Fruit fly (Drosophila melanogaster) whole organism, pupa: ENCODE results near the gene kirre.

Source experiments
- CG10348 ChIP-seq: fragments of 200-800 bp; sonication (Bioruptor generic); IDR thresholded peaks from 2 replicates; pipeline ENCODE4 v1.3.6; 2022; ENCODE audit warnings: missing biosample characterization, missing genetic modification characterization
- CG12605 ChIP-seq: fragments of 200-800 bp; sonication (Bioruptor generic); IDR thresholded peaks from 2 replicates; pipeline ENCODE4 v1.3.6; 2022; ENCODE audit warnings: missing biosample characterization, missing genetic modification characterization
- CG13204 ChIP-seq: fragments of 200-800 bp; sonication (Bioruptor generic); optimal IDR thresholded peaks from 2 replicates; lab custom pipeline; 2018; ENCODE audit warnings: missing biosample characterization, mild to moderate bottlenecking, missing genetic modification characterization, moderate library complexity
- CG14655 ChIP-seq: fragments of 200-800 bp; sonication (Bioruptor generic); optimal IDR thresholded peaks from 3 replicates; lab custom pipeline; 2017; ENCODE audit warnings: mild to moderate bottlenecking, missing biosample characterization, missing genetic modification reagents, missing genetic modification characterization
- CG15710 ChIP-seq: fragments of 200-800 bp; sonication (Bioruptor generic); optimal IDR thresholded peaks from 2 replicates; lab custom pipeline; 2018; ENCODE audit warnings: missing biosample characterization, mild to moderate bottlenecking, missing genetic modification characterization, moderate library complexity
- CG17806 ChIP-seq: fragments of 200-800 bp; sonication (Bioruptor generic); optimal IDR thresholded peaks from 2 replicates; lab custom pipeline; 2018; ENCODE audit warnings: missing biosample characterization, mild to moderate bottlenecking, missing genetic modification characterization, moderate library complexity
- CG32121 ChIP-seq: fragments of 200-800 bp; sonication (Bioruptor generic); IDR thresholded peaks from 2 replicates; pipeline ENCODE4 v1.3.6; 2022; ENCODE audit warnings: missing biosample characterization, missing genetic modification characterization
- CG34367 ChIP-seq: fragments of 200-800 bp; sonication (Bioruptor generic); optimal IDR thresholded peaks from 2 replicates; lab custom pipeline; 2018; ENCODE audit warnings: missing biosample characterization, mild to moderate bottlenecking, missing genetic modification characterization
- CG4496 ChIP-seq: fragments of 200-800 bp; sonication (Bioruptor generic); IDR thresholded peaks from 3 replicates; pipeline ENCODE4 v1.3.6; 2022; ENCODE audit warnings: missing biosample characterization, missing genetic modification characterization
- CG8159 ChIP-seq: fragments of 200-800 bp; sonication (Bioruptor generic); optimal IDR thresholded peaks from 3 replicates; lab custom pipeline; 2018; ENCODE audit warnings: missing biosample characterization, mild to moderate bottlenecking, missing genetic modification characterization, moderate library complexity
- CG8301 ChIP-seq: fragments of 200-800 bp; sonication (Bioruptor generic); optimal IDR thresholded peaks from 2 replicates; lab custom pipeline; 2018; ENCODE audit warnings: missing biosample characterization, mild to moderate bottlenecking, missing genetic modification characterization
- CG9948 ChIP-seq: fragments of 200-800 bp; sonication (Bioruptor generic); optimal IDR thresholded peaks from 2 replicates; lab custom pipeline; 2018; ENCODE audit warnings: missing biosample characterization, mild to moderate bottlenecking, missing genetic modification characterization, moderate library complexity
- D1 ChIP-seq: fragments of 200-800 bp; sonication (Bioruptor generic); optimal IDR thresholded peaks from 2 replicates; lab custom pipeline; 2018; ENCODE audit warnings: missing biosample characterization, mild to moderate bottlenecking, missing genetic modification characterization, moderate library complexity
- EcR ChIP-seq: fragments of 200-800 bp; sonication (Bioruptor generic); optimal IDR thresholded peaks from 3 replicates; lab custom pipeline; 2019; ENCODE audit warnings: missing biosample characterization, missing genetic modification characterization, mild to moderate bottlenecking, moderate library complexity, missing genetic modification reagents
- Ets98B ChIP-seq: fragments of 200-800 bp; sonication (Bioruptor generic); IDR thresholded peaks from 2 replicates; pipeline ENCODE4 v1.3.6; 2022; ENCODE audit warnings: missing biosample characterization, missing genetic modification characterization
- Pif1A ChIP-seq: fragments of 200-800 bp; sonication (Bioruptor generic); optimal IDR thresholded peaks from 3 replicates; lab custom pipeline; 2016; ENCODE audit warnings: missing biosample characterization, missing genetic modification characterization
- Pif1B ChIP-seq: fragments of 200-800 bp; sonication (Bioruptor generic); optimal IDR thresholded peaks from 3 replicates; lab custom pipeline; 2016; ENCODE audit warnings: missing biosample characterization, missing genetic modification characterization
- Snoo ChIP-seq: fragments of 200-800 bp; sonication (Bioruptor generic); optimal IDR thresholded peaks from 3 replicates; lab custom pipeline; 2017; ENCODE audit warnings: missing biosample characterization, mild to moderate bottlenecking, missing genetic modification characterization, inconsistent platforms
- fd96Ca ChIP-seq: fragments of 200-800 bp; sonication (Bioruptor generic); IDR thresholded peaks from 3 replicates; pipeline ENCODE4 v1.3.6; 2022; ENCODE audit warnings: missing biosample characterization, missing genetic modification characterization
- gl ChIP-seq: fragments of 200-800 bp; sonication (Bioruptor generic); optimal IDR thresholded peaks from 2 replicates; lab custom pipeline; 2018; ENCODE audit warnings: missing biosample characterization, mild to moderate bottlenecking, missing genetic modification characterization
- rn ChIP-seq: fragments of 200-800 bp; sonication (Bioruptor generic); IDR thresholded peaks from 2 replicates; pipeline ENCODE4 v1.3.6; 2022; ENCODE audit warnings: missing biosample characterization, missing genetic modification characterization

kirre gene

dm6 chrX:2802998-2803397, 62.8 kb downstream of the kirre start:
- no peak for TF ChIP-seq rn
- no peak for TF ChIP-seq CG32121 (GFP tag; lab: Robert Waterston, UW)
- no peak for TF ChIP-seq CG12605 (GFP tag; lab: Robert Waterston, UW)
- TF ChIP-seq CG8159 (tag; lab: Kevin White, UChicago), result no peak
- TF ChIP-seq fd96Ca (GFP tag; lab: Robert Waterston, UW), result no peak
- no peak for TF ChIP-seq CG4496 (GFP tag; lab: Robert Waterston, UW)
- no peak for TF ChIP-seq CG13204 (GFP tag; lab: Kevin White, UChicago)
- no peak for TF ChIP-seq CG17806 (tag; lab: Kevin White, UChicago)
- no peak for TF ChIP-seq CG34367 (tag; lab: Kevin White, UChicago)
- TF ChIP-seq Pif1B (GFP tag; lab: Kevin White, UChicago), result no peak
- no peak for TF ChIP-seq Pif1A (GFP tag; lab: Kevin White, UChicago)
- TF ChIP-seq CG8301 (tag; lab: Kevin White, UChicago), result no peak
- TF ChIP-seq gl (tag; lab: Kevin White, UChicago), result no peak
- no peak for TF ChIP-seq CG14655 (GFP tag; lab: Kevin White, UChicago)

DNA sequence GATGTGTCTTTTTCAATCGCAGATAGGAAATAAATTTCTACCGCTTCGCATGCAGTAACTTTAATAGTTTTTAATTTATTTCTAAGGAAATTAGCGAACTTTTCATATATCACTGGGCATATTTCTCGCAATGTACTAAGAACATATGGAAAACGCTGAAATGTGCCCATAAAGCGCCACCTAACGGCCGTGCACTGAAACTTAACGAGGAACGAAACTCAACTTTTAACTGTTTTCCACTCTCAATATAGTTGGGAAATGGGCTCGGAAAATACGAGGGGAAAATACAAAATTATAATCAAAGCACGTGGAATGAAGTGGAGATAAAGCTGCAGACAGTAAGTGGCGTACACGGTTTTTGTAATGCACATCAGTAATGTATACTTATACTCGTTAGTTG, 63.6 kb downstream of the kirre start:
- TF ChIP-seq D1 (tag; lab: Kevin White, UChicago), result no peak

DNA sequence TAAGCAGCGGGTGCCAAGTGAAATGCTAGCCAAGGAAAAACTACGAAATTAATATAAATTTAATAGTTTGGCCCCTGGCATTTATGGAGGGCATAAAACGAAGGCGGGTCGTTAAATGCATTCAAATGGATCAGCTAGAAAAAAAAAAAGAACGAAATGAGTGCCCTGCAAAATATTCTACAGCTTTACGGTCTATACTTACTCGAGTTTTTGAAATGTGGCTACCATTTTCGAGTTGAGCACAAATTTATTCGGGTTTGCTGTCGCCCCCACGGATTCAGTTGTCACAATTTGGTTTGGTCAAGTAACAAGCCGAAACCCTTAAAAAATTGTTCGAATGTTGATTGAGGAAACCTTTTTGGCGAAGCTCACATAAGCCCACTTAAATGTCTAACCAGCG, 69.4 kb downstream of the kirre start, which contains the start of gene CG12498:
Gene CG12498 (plus strand): TSS at position 301 of the 400 bp plus-strand sequence.
- no peak for TF ChIP-seq CG15710
- TF ChIP-seq rn, result no peak
- TF ChIP-seq CG13204 (GFP tag; lab: Kevin White, UChicago), result no peak
- no peak for TF ChIP-seq Pif1A (GFP tag; lab: Kevin White, UChicago)
- no peak for TF ChIP-seq CG32121 (GFP tag; lab: Robert Waterston, UW)
- no peak for TF ChIP-seq CG9948 (tag; lab: Kevin White, UChicago)
- TF ChIP-seq EcR (GFP tag; lab: Kevin White, UChicago), result no peak
- no peak for TF ChIP-seq D1 (tag; lab: Kevin White, UChicago)
- no peak for TF ChIP-seq CG4496 (GFP tag; lab: Robert Waterston, UW)
- no peak for TF ChIP-seq CG8159 (tag; lab: Kevin White, UChicago)
- no peak for TF ChIP-seq gl (tag; lab: Kevin White, UChicago)
- no peak for TF ChIP-seq CG10348
- TF ChIP-seq CG8301 (tag; lab: Kevin White, UChicago), result no peak
- no peak for TF ChIP-seq CG12605 (GFP tag; lab: Robert Waterston, UW)
- no peak for TF ChIP-seq fd96Ca (GFP tag; lab: Robert Waterston, UW)
- TF ChIP-seq CG34367 (tag; lab: Kevin White, UChicago), result no peak
- TF ChIP-seq Pif1B (GFP tag; lab: Kevin White, UChicago), result no peak

dm6 chrX:2811059-2811458, 70.9 kb downstream of the kirre start:
- no peak for TF ChIP-seq CG17806 (tag; lab: Kevin White, UChicago)
- no peak for TF ChIP-seq CG9948 (tag; lab: Kevin White, UChicago)
- no peak for TF ChIP-seq Pif1B (GFP tag; lab: Kevin White, UChicago)
- no peak for TF ChIP-seq CG13204 (GFP tag; lab: Kevin White, UChicago)
- no peak for TF ChIP-seq Snoo (tag; lab: Kevin White, UChicago)
- TF ChIP-seq CG34367 (tag; lab: Kevin White, UChicago), result no peak
- no peak for TF ChIP-seq CG4496 (GFP tag; lab: Robert Waterston, UW)
- TF ChIP-seq CG8301 (tag; lab: Kevin White, UChicago), result no peak
- TF ChIP-seq EcR (GFP tag; lab: Kevin White, UChicago), result no peak
- TF ChIP-seq D1 (tag; lab: Kevin White, UChicago), result no peak
- no peak for TF ChIP-seq Pif1A (GFP tag; lab: Kevin White, UChicago)
- TF ChIP-seq fd96Ca (GFP tag; lab: Robert Waterston, UW), result no peak
- no peak for TF ChIP-seq CG10348
- TF ChIP-seq gl (tag; lab: Kevin White, UChicago), result no peak
- TF ChIP-seq Ets98B (GFP tag; lab: Robert Waterston, UW), result no peak
- no peak for TF ChIP-seq CG14655 (GFP tag; lab: Kevin White, UChicago)
- TF ChIP-seq rn, result no peak
- TF ChIP-seq CG15710, result no peak
- TF ChIP-seq CG8159 (tag; lab: Kevin White, UChicago), result no peak
- TF ChIP-seq CG32121 (GFP tag; lab: Robert Waterston, UW), result no peak

DNA sequence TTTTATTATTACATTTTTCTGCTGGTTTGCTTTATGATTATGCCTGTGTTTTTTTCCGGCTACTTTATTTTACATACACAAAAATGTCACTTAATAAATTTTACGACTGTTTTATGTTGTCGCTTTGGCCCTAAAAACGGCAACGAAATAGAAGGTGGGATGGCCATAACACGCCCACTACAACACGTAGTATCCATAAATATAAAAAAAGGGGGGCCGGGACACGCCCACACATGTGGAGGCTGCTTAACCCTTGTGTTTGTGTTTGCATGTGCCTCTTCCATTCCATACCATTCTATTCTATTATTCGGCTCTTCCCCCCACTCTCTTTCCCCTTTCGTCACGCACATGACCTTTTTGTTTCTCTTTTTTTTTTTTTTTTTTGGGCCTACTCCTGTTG, 71.5 kb downstream of the kirre start:
- TF ChIP-seq Snoo (tag; lab: Kevin White, UChicago), result no peak
- TF ChIP-seq CG12605 (GFP tag; lab: Robert Waterston, UW), result no peak
- no peak for TF ChIP-seq CG14655 (GFP tag; lab: Kevin White, UChicago)

- TF ChIP-seq CG13204 (GFP tag; lab: Kevin White, UChicago) (no peak), CG10348 (no peak), EcR (GFP tag; lab: Kevin White, UChicago) (no peak), gl (tag; lab: Kevin White, UChicago) (no peak), rn (no peak), CG8301 (tag; lab: Kevin White, UChicago) (no peak)
- TF ChIP-seq, all 21 proteins: peak for 0
Measured at dm6 chrX:2813106-2813505, 72.9 kb downstream of the kirre start.
